Worm (Caenorhabditis elegans) whole organism, young adult: Measurements from ENCODE around the gene srx-112.
A peak's percentile ranks its signal among the peaks of the same experiment; 100 is the strongest.

Source experiments
- B0261.1 ChIP-seq: sonication (generic microtip); optimal IDR thresholded peaks from 2 replicates; lab custom pipeline; 2016; ENCODE audit warnings: mild to moderate bottlenecking, missing genetic modification characterization, moderate library complexity, missing compliant biosample characterization
- F23B12.7 ChIP-seq: sonication (generic microtip); optimal IDR thresholded peaks from 2 replicates; lab custom pipeline; 2017; ENCODE audit warnings: missing genetic modification characterization, mild to moderate bottlenecking, missing compliant biosample characterization, antibody characterized with exemption, moderate library complexity; ENCODE audit not compliant: insufficient read depth
- F39B2.1 ChIP-seq: fragments of 200-800 bp; sonication (Bioruptor generic); IDR thresholded peaks from 2 replicates; pipeline ENCODE4 v1.3.6; 2022; ENCODE audit warnings: missing genetic modification reagents, missing genetic modification characterization, missing compliant biosample characterization
- F57A8.1 ChIP-seq: fragments of 200-800 bp; sonication (Bioruptor generic); optimal IDR thresholded peaks from 2 replicates; lab custom pipeline; 2018; ENCODE audit warnings: mild to moderate bottlenecking, missing genetic modification characterization, moderate library complexity, missing compliant biosample characterization
- T26A5.8 ChIP-seq: sonication (generic microtip); optimal IDR thresholded peaks from 2 replicates; lab custom pipeline; 2016; ENCODE audit warnings: missing genetic modification characterization, missing compliant biosample characterization
- Y53F4B.3 ChIP-seq: fragments of 200-800 bp; sonication (Bioruptor generic); IDR thresholded peaks from 2 replicates; pipeline ENCODE4 v1.3.6; 2022; ENCODE audit warnings: missing genetic modification reagents, missing genetic modification characterization, missing compliant biosample characterization
- Y67H2A.10 ChIP-seq: fragments of 200-800 bp; sonication (Bioruptor generic); conservative IDR thresholded peaks from 2 replicates; pipeline ENCODE4 v1.3.6; 2022; ENCODE audit warnings: missing genetic modification reagents, missing genetic modification characterization, missing compliant biosample characterization
- Y79H2A.3 ChIP-seq: fragments of 200-800 bp; sonication (Bioruptor generic); conservative IDR thresholded peaks from 2 replicates; pipeline ENCODE4 v1.3.6; 2022; ENCODE audit warnings: missing genetic modification reagents, missing genetic modification characterization, missing compliant biosample characterization
- akir-1 ChIP-seq: fragments of 200-800 bp; sonication (Bioruptor generic); optimal IDR thresholded peaks from 2 replicates; lab custom pipeline; 2018; ENCODE audit warnings: mild to moderate bottlenecking, missing genetic modification characterization, moderate library complexity, missing compliant biosample characterization
- ama-1 ChIP-seq, 3 experiments: fragments of 150-350 bp in 1 of 3; sonication (generic microtip) in 2 of 3; optimal IDR thresholded peaks; 2 replicates each; lab custom pipeline; 2014 to 2018; ENCODE audit warnings: missing biosample characterization in 2 of 3, missing genetic modification characterization in 2 of 3, missing genetic modification reagents in 2 of 3
- aptf-3 ChIP-seq: fragments of 200-800 bp; sonication (Bioruptor generic); IDR thresholded peaks from 2 replicates; pipeline ENCODE4 v1.3.6; 2022; ENCODE audit warnings: missing genetic modification characterization, missing compliant biosample characterization
- attf-3 ChIP-seq: fragments of 200-800 bp; sonication (Bioruptor generic); conservative IDR thresholded peaks from 2 replicates; pipeline ENCODE4 v1.3.6; 2022; ENCODE audit warnings: missing genetic modification reagents, missing genetic modification characterization, missing compliant biosample characterization
- cebp-1 ChIP-seq, 2 experiments: fragments of 200-800 bp in 1 of 2; sonication (Bioruptor generic) in 1 of 2; sonication (generic microtip) in 1 of 2; IDR thresholded peaks in 1 of 2; optimal IDR thresholded peaks in 1 of 2; 2 replicates each; pipeline versions ENCODE4 v1.3.6 to Lab custom; 2017 to 2022; ENCODE audit warnings: missing compliant biosample characterization in 2 of 2, missing genetic modification characterization in 2 of 2, mild to moderate bottlenecking in 1 of 2, missing genetic modification reagents in 1 of 2, moderate library complexity in 1 of 2
- ceh-100 ChIP-seq: fragments of 200-800 bp; sonication (Bioruptor generic); IDR thresholded peaks from 2 replicates; pipeline ENCODE4 v1.3.6; 2022; ENCODE audit warnings: missing genetic modification reagents, missing genetic modification characterization, missing compliant biosample characterization
- ceh-79 ChIP-seq: sonication (generic microtip); optimal IDR thresholded peaks from 2 replicates; lab custom pipeline; 2017; ENCODE audit warnings: mild to moderate bottlenecking, missing genetic modification characterization, missing compliant biosample characterization
- ceh-91 ChIP-seq: fragments of 200-800 bp; sonication (Bioruptor generic); IDR thresholded peaks from 2 replicates; pipeline ENCODE4 v1.3.6; 2022; ENCODE audit warnings: missing genetic modification reagents, missing genetic modification characterization, missing compliant biosample characterization
- chd-7 ChIP-seq: sonication (generic microtip); optimal IDR thresholded peaks from 2 replicates; lab custom pipeline; 2016; ENCODE audit warnings: mild to moderate bottlenecking, missing genetic modification characterization, moderate library complexity, missing compliant biosample characterization
- ekl-4 ChIP-seq: fragments of 200-800 bp; sonication (Bioruptor generic); IDR thresholded peaks from 2 replicates; pipeline ENCODE4 v1.3.6; 2022; ENCODE audit warnings: missing genetic modification reagents, missing genetic modification characterization, missing compliant biosample characterization
- fkh-3 ChIP-seq: sonication (generic microtip); optimal IDR thresholded peaks from 2 replicates; lab custom pipeline; 2016; ENCODE audit warnings: mild to moderate bottlenecking, missing genetic modification characterization, missing compliant biosample characterization
- gei-17 ChIP-seq: fragments of 200-800 bp; sonication (Bioruptor generic); optimal IDR thresholded peaks from 2 replicates; lab custom pipeline; 2018; ENCODE audit warnings: mild to moderate bottlenecking, missing genetic modification characterization, missing compliant biosample characterization
- hlh-26 ChIP-seq: fragments of 200-800 bp; sonication (Bioruptor generic); conservative IDR thresholded peaks from 2 replicates; pipeline ENCODE4 v1.3.6; 2022; ENCODE audit warnings: missing genetic modification reagents, missing genetic modification characterization, missing compliant biosample characterization
- hrde-1 ChIP-seq: sonication (generic microtip); optimal IDR thresholded peaks from 2 replicates; lab custom pipeline; 2016; ENCODE audit warnings: missing genetic modification characterization, mild to moderate bottlenecking, missing compliant biosample characterization, moderate library complexity, missing genotype, missing genetic modification reagents, borderline replicate concordance
- lag-1 ChIP-seq: fragments of 200-800 bp; sonication (Bioruptor generic); IDR thresholded peaks from 2 replicates; pipeline ENCODE4 v1.3.6; 2022; ENCODE audit warnings: missing genetic modification reagents, missing genetic modification characterization, missing compliant biosample characterization
- let-607 ChIP-seq, 2 experiments: fragments of 200-800 bp in 1 of 2; sonication (Bioruptor generic) in 1 of 2; sonication (generic microtip) in 1 of 2; optimal IDR thresholded peaks; 2 replicates each; lab custom pipeline; 2016 to 2018; ENCODE audit warnings: mild to moderate bottlenecking in 2 of 2, missing compliant biosample characterization in 2 of 2, missing genetic modification characterization in 2 of 2, moderate library complexity in 2 of 2, missing genotype in 1 of 2
- lin-26 ChIP-seq: fragments of 200-800 bp; sonication (Bioruptor generic); IDR thresholded peaks from 2 replicates; pipeline ENCODE4 v1.3.6; 2022; ENCODE audit warnings: missing genetic modification reagents, missing genetic modification characterization, missing compliant biosample characterization
- lin-35 ChIP-seq, 3 experiments: fragments of 150-350 bp in 2 of 3; sonication (generic microtip) in 1 of 3; optimal IDR thresholded peaks; 2 replicates each; lab custom pipeline; 2014 to 2018; ENCODE audit warnings: missing biosample characterization in 3 of 3, missing genetic modification characterization in 3 of 3, missing genetic modification reagents in 3 of 3
- lin-40 ChIP-seq: sonication (generic microtip); optimal IDR thresholded peaks from 2 replicates; lab custom pipeline; 2016; ENCODE audit warnings: missing genetic modification characterization, mild to moderate bottlenecking, missing compliant biosample characterization, missing genotype, missing genetic modification reagents
- lin-54 ChIP-seq: fragments of 200-800 bp; sonication (Bioruptor generic); optimal IDR thresholded peaks from 2 replicates; lab custom pipeline; 2018; ENCODE audit warnings: mild to moderate bottlenecking, missing genetic modification characterization, missing compliant biosample characterization
- lir-1 ChIP-seq: fragments of 200-800 bp; sonication (Bioruptor generic); conservative IDR thresholded peaks from 2 replicates; pipeline ENCODE4 v1.3.6; 2022; ENCODE audit warnings: missing genetic modification reagents, missing genetic modification characterization, missing compliant biosample characterization
- lsy-27 ChIP-seq: sonication (generic microtip); optimal IDR thresholded peaks from 2 replicates; lab custom pipeline; 2017; ENCODE audit warnings: missing genetic modification characterization, mild to moderate bottlenecking, missing compliant biosample characterization, antibody characterized with exemption, missing genotype, borderline replicate concordance; ENCODE audit not compliant: insufficient read depth
- pbrm-1 ChIP-seq: fragments of 200-800 bp; sonication (Bioruptor generic); IDR thresholded peaks from 2 replicates; pipeline ENCODE4 v1.3.6; 2022; ENCODE audit warnings: missing genetic modification reagents, missing genetic modification characterization, missing compliant biosample characterization
- rcor-1 ChIP-seq: fragments of 200-800 bp; sonication (Bioruptor generic); IDR thresholded peaks from 2 replicates; pipeline ENCODE4 v1.3.6; 2022; ENCODE audit warnings: missing genetic modification reagents, missing genetic modification characterization, missing compliant biosample characterization
- repo-1 ChIP-seq: sonication (generic microtip); optimal IDR thresholded peaks from 2 replicates; lab custom pipeline; 2017; ENCODE audit warnings: mild to moderate bottlenecking, missing genetic modification characterization, missing compliant biosample characterization
- unc-62 ChIP-seq: fragments of 150-350 bp; optimal IDR thresholded peaks from 2 replicates; lab custom pipeline; 2014; ENCODE audit warnings: missing biosample characterization, missing genetic modification reagents, missing genetic modification characterization
- zfh-2 ChIP-seq: fragments of 200-800 bp; sonication (Bioruptor generic); conservative IDR thresholded peaks from 2 replicates; pipeline ENCODE4 v1.3.6; 2022; ENCODE audit warnings: missing genetic modification reagents, missing genetic modification characterization, missing compliant biosample characterization
- ztf-25 ChIP-seq: fragments of 200-800 bp; sonication (Bioruptor generic); IDR thresholded peaks from 2 replicates; pipeline ENCODE4 v1.3.6; 2022; ENCODE audit warnings: missing genetic modification reagents, missing genetic modification characterization, missing compliant biosample characterization
- ztf-26 ChIP-seq: sonication (generic microtip); optimal IDR thresholded peaks from 2 replicates; lab custom pipeline; 2017; ENCODE audit warnings: missing genetic modification characterization, missing compliant biosample characterization

Gene srx-112

DNA sequence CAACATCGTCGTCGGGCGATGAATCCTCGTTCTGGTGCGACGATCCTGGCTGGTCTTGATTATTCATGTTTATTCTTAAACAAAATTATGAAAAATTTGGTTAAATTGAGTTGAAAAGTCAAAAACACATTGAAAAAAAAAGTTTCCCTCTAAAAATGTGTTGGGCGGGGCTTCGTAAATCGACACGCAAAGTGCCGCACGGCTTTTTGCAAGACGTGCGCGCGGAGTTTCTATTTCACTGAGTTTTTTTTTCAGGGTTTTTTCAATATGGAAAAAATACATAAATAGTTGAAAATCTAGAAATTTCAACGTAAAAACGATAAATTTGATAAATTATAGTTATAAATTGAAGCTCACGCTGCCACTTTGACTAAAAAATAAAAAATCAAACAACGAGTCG, 43.7 kb upstream of the srx-112 start, which contains the start of gene F54D10.5 (continued):
- TF ChIP-seq ekl-4 (GFP tag; lab: Robert Waterston, UW) (peak; percentile 25; the same call in 1 of the 2 replicates), chd-7 (tag; lab: Kevin White, UChicago) (no peak), cebp-1 (GFP tag; IDR thresholded peaks at IDR 0.05; lab: Robert Waterston, UW) (no peak), cebp-1 (tag; optimal IDR thresholded peaks at IDR 0.05; lab: Kevin White, UChicago) (peak; percentile 53), T26A5.8 (tag; lab: Kevin White, UChicago) (no peak), ztf-26 (tag; lab: Kevin White, UChicago) (no peak), ama-1 (optimal IDR thresholded peaks at IDR 0.05; lab: Kevin White, UChicago) (no peak), ama-1 (GFP tag; optimal IDR thresholded peaks at IDR 0.05; lab: Kevin White, UChicago) (no peak), Y53F4B.3 (GFP tag; lab: Robert Waterston, UW) (no peak), attf-3 (GFP tag; lab: Robert Waterston, UW) (no peak), pbrm-1 (GFP tag; lab: Robert Waterston, UW) (0 out of 2 replicates have a peak, but pooled peaks have one; percentile 13), B0261.1 (tag; lab: Kevin White, UChicago) (no peak), let-607 (tag; optimal IDR thresholded peaks at IDR 0.05; lab: Kevin White, UChicago) (peak in 1 of 2 experiments; percentile 11), lsy-27 (tag; lab: Kevin White, UChicago) (no peak), lin-40 (no peak), unc-62 (GFP tag; lab: Kevin White, UChicago) (no peak), hrde-1 (tag; lab: Kevin White, UChicago) (no peak), ceh-100 (GFP tag; lab: Robert Waterston, UW) (peak; percentile 26; the same call in 1 of the 2 replicates), F39B2.1 (GFP tag; lab: Robert Waterston, UW) (no peak), ztf-25 (GFP tag; lab: Robert Waterston, UW) (no peak), gei-17 (GFP tag; lab: Kevin White, UChicago) (no peak), ceh-91 (GFP tag; lab: Robert Waterston, UW) (no peak), Y67H2A.10 (GFP tag; lab: Robert Waterston, UW) (no peak), fkh-3 (tag; lab: Kevin White, UChicago) (no peak), lag-1 (GFP tag; lab: Robert Waterston, UW) (no peak), F23B12.7 (tag; lab: Kevin White, UChicago) (peak; percentile 67), aptf-3 (GFP tag; lab: Robert Waterston, UW) (no peak), F57A8.1 (GFP tag; lab: Kevin White, UChicago) (no peak), akir-1 (GFP tag; lab: Kevin White, UChicago) (no peak), Y79H2A.3 (no peak), lin-35 (GFP tag; optimal IDR thresholded peaks at IDR 0.05; lab: Kevin White, UChicago) (peak in 1 of 3 experiments; percentile 83), lir-1 (GFP tag; lab: Robert Waterston, UW) (no peak), zfh-2 (GFP tag; lab: Robert Waterston, UW) (no peak), lin-54 (GFP tag; lab: Kevin White, UChicago) (peak; percentile 68), hlh-26 (GFP tag; lab: Robert Waterston, UW) (no peak), lin-26 (GFP tag; lab: Robert Waterston, UW) (no peak), rcor-1 (GFP tag; lab: Robert Waterston, UW) (peak; percentile 44), ceh-79 (tag; lab: Kevin White, UChicago) (no peak), repo-1 (tag; lab: Kevin White, UChicago) (no peak)
